Fruit fly (Drosophila melanogaster): ENCODE measurements around the gene CG5167.

CG5167 gene

dm6 chr3R:12454492-12454891 is 48.2 kb downstream of the CG5167 start:
- no peak for TF ChIP-seq CTCF (optimal IDR thresholded peaks at IDR 0.05)
- no peak for TF ChIP-seq CG8478 (optimal IDR thresholded peaks at IDR 0.05)

dm6 chr3R:12456370-12456940 is 50.1 kb downstream of the CG5167 start, which contains the start of gene trus:
Gene trus (plus strand): TSS chr3R:12456573.
- TF ChIP-seq CG8478 (optimal IDR thresholded peaks at IDR 0.05) (no peak), CTCF (optimal IDR thresholded peaks at IDR 0.05) (no peak)
